Worm (Caenorhabditis elegans): ENCODE results near the gene spon-1.
"Not testable (repeated sequence)": the region's sequence is repeated elsewhere in the genome, so short reads cannot be mapped to it uniquely, and the experiment has no call there.

spon-1 gene

DNA sequence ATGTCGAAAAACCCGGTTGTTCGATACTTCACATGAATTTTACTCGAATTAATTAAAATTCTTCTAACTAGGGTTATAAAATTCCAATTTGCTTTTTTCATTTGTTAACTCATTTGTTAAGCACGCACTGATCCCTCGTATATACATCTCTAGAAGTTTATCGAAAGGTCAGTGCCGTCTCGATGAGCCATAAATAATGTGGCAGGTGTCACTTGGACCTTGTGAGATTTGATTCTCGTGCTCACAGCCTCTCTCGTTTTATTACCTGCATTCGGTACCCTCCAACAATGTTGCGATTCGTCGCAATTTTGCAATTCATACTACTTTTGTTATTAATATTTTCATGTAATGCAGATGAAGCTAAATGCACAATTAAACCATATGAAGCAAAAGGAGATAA lies at the start of gene spon-1:
Gene spon-1 (plus strand): TSS at position 208 of the 400 bp plus-strand sequence.
- no peak for TF ChIP-seq W03F9.2 (tag; optimal IDR thresholded peaks at IDR 0.05)
- TF ChIP-seq dao-5 (tag; optimal IDR thresholded peaks at IDR 0.05), result no peak
- TF ChIP-seq him-1 (tag; optimal IDR thresholded peaks at IDR 0.05), result no peak

- TF ChIP-seq W03F9.2 (tag; optimal IDR thresholded peaks at IDR 0.05), result no peak
- TF ChIP-seq dao-5 (tag; optimal IDR thresholded peaks at IDR 0.05), result no peak
- no peak for TF ChIP-seq him-1 (tag; optimal IDR thresholded peaks at IDR 0.05)
These were observed 46.5 kb upstream of the spon-1 start, which contains the start of gene him-14 for ce11 chrII:7069866-7070265. Gene him-14 (minus strand): TSS chrII:7069966.

ce11 chrII:7070434-7070833 lies 45.9 kb upstream of the spon-1 start:
- TF ChIP-seq W03F9.2 (tag; optimal IDR thresholded peaks at IDR 0.05) (no peak), him-1 (tag; optimal IDR thresholded peaks at IDR 0.05) (no peak), dao-5 (tag; optimal IDR thresholded peaks at IDR 0.05) (no peak)

- TF ChIP-seq W03F9.2 (tag; optimal IDR thresholded peaks at IDR 0.05) (no peak), him-1 (tag; optimal IDR thresholded peaks at IDR 0.05) (no peak), dao-5 (tag; optimal IDR thresholded peaks at IDR 0.05) (no peak)
These were observed 44.1 kb upstream of the spon-1 start, which contains the start of gene kars-1 for ce11 chrII:7072315-7072589. Gene kars-1 (minus strand): TSS chrII:7072415.

DNA sequence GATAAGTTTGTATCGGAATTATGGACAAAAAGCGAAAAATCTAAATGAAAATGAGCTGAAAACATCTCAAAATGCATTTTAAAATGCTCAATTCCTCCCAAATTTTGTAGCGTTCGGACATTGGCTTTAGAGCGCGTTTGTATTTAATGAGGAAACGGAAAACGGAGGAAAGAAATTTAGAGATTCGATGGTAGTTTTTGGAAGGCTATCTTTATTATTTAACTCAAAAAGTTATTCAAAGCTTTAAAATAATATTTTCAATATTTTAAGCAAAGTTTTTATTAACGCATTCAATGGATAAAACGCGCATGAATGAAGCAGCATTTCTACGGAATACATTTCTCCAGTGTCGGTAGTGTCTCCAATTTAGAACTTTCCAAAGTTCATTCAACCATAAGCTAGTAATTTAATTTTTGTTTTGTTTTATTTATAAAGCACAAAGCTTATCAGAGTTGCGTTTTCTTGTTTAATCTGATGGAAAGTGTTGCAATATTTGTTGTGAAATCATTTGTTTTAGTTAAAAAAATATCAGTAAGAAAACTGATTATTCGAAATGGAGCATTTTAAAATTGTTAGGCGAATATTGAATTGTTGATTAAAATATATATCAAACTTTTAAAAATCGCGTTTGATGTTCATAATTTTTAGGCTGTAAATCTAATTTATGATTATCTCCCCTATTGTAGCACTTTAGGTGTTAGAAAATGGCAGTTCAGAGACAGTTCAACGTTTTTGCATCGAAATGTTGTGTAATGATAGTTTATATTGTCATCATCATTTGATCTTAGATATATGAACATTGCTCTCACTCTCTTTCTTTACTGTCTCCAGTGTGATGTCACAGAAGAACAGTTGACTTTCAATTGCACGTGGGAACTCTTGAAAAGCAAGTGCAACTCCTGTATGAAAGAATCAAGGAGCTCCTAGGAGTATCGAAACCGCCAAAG lies 43.5 kb upstream of the spon-1 start:
- no peak for TF ChIP-seq dao-5 (tag; optimal IDR thresholded peaks at IDR 0.05)
- TF ChIP-seq W03F9.2 (tag; optimal IDR thresholded peaks at IDR 0.05), result peak; percentile 58
- TF ChIP-seq him-1 (tag; optimal IDR thresholded peaks at IDR 0.05), result peak; percentile 11

- TF ChIP-seq dao-5 (tag; optimal IDR thresholded peaks at IDR 0.05) (no peak), him-1 (tag; optimal IDR thresholded peaks at IDR 0.05) (no peak), W03F9.2 (tag; optimal IDR thresholded peaks at IDR 0.05) (no peak)
These were observed 42.8 kb upstream of the spon-1 start, which contains the start of gene kat-1 for ce11 chrII:7073537-7073913. Gene kat-1 (plus strand): TSS chrII:7073814.

DNA sequence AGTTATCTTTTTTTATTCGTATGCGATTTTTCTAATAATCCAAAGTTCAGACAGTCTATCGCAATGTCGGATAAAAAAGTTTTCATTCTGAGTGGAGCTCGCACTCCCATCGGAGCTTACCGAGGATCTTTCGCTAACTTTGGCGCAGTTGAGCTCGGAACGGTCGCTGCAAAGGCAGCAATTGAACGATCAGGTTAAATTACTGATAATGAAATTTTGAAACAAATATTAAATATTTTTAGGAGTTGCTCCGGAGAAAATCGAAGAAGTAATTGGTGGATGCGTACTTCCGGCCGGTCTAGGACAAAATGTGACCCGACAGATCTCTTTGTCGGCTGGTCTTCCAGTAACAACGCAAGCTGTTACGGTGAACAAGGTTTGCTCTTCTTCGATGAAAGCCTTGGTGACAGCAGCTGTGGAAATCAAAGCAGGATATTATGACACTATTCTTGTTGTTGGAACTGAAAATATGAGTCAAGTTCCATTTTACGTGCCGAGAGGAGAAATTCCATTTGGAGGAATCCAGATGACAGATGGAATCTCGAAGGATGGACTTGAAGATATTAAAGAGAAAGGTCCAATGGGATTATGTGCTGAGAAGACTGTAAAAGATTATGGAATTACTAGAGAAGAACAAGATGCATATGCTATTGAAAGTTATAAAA lies 40.7 kb upstream of the spon-1 start, which contains the start of gene T02G5.7:
Gene T02G5.7 (plus strand): TSS at position 51 of the 665 bp plus-strand sequence.
- TF ChIP-seq dao-5 (tag; optimal IDR thresholded peaks at IDR 0.05), result no peak
- TF ChIP-seq him-1 (tag; optimal IDR thresholded peaks at IDR 0.05), result no peak
- no peak for TF ChIP-seq W03F9.2 (tag; optimal IDR thresholded peaks at IDR 0.05)

- TF ChIP-seq W03F9.2, him-1, dao-5 (tag; optimal IDR thresholded peaks at IDR 0.05): not testable (repeated sequence)
These were observed 32.3 kb upstream of the spon-1 start, which contains the start of the genes T02G5.14 and T02G5.15 for ce11 chrII:7084021-7084420. Gene T02G5.14 (plus strand): TSS chrII:7084321. Gene T02G5.15 (plus strand): TSS chrII:7084321.

ce11 chrII:7090085-7090484 lies 26.3 kb upstream of the spon-1 start:
- TF ChIP-seq dao-5 (tag; optimal IDR thresholded peaks at IDR 0.05) (no peak), W03F9.2 (tag; optimal IDR thresholded peaks at IDR 0.05) (no peak), him-1 (tag; optimal IDR thresholded peaks at IDR 0.05) (no peak)

ce11 chrII:7090852-7091251 lies 25.5 kb upstream of the spon-1 start:
- TF ChIP-seq dao-5 (tag; optimal IDR thresholded peaks at IDR 0.05) (no peak), him-1 (tag; optimal IDR thresholded peaks at IDR 0.05) (no peak), W03F9.2 (tag; optimal IDR thresholded peaks at IDR 0.05) (no peak)

ce11 chrII:7093339-7093821 lies 23.0 kb upstream of the spon-1 start, which contains the start of gene T02G5.3:
Gene T02G5.3 (plus strand): TSS chrII:7093389.
- TF ChIP-seq him-1 (tag; optimal IDR thresholded peaks at IDR 0.05), result no peak
- no peak for TF ChIP-seq dao-5 (tag; optimal IDR thresholded peaks at IDR 0.05)
- TF ChIP-seq W03F9.2 (tag; optimal IDR thresholded peaks at IDR 0.05), result no peak

DNA sequence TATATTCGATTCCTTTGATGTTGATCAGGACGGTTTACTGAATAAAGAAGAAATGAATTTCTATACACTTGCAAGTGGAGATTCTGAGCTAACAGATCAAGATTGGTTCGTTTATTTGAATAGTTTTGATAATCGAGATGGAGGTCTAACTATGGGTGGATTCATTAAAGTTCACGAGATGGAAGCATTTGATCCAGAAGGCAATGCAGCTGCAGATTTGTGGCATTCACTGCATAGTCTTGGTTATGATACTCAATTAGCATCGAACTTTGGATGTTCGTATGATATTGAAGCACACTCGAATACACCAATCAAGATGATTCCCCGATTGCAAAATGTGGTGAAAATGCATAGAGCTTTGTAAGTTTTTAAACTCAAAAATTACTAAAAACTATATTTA lies 20.4 kb upstream of the spon-1 start:
- TF ChIP-seq dao-5 (tag; optimal IDR thresholded peaks at IDR 0.05) (no peak), him-1 (tag; optimal IDR thresholded peaks at IDR 0.05) (no peak), W03F9.2 (tag; optimal IDR thresholded peaks at IDR 0.05) (no peak)

DNA sequence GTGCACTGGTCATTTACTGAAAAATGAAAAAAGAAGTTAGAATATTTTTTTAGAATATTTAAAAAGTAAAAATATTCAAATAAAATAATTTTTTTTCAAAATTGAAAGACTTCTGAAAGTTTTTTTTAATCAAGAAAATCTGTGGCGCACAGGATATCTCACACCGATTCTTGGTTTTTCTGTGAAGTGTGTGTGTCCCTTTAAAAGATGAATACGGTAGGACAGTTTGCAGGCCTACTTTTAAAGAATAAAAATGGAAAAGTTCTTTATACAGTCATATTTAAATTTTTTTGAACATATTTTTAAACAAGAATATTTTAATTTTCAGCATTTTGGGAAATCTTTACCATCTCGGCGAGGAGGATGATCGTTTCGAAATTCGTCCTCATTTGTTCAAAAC lies 17.8 kb upstream of the spon-1 start, which contains the start of gene mct-5:
Gene mct-5 (minus strand): TSS at position 16 of the 400 bp plus-strand sequence.
- TF ChIP-seq W03F9.2 (tag; optimal IDR thresholded peaks at IDR 0.05) (no peak), him-1 (tag; optimal IDR thresholded peaks at IDR 0.05) (no peak), dao-5 (tag; optimal IDR thresholded peaks at IDR 0.05) (no peak)
